Fruit fly (Drosophila melanogaster): ENCODE results near the gene fig.

Gene fig

DNA sequence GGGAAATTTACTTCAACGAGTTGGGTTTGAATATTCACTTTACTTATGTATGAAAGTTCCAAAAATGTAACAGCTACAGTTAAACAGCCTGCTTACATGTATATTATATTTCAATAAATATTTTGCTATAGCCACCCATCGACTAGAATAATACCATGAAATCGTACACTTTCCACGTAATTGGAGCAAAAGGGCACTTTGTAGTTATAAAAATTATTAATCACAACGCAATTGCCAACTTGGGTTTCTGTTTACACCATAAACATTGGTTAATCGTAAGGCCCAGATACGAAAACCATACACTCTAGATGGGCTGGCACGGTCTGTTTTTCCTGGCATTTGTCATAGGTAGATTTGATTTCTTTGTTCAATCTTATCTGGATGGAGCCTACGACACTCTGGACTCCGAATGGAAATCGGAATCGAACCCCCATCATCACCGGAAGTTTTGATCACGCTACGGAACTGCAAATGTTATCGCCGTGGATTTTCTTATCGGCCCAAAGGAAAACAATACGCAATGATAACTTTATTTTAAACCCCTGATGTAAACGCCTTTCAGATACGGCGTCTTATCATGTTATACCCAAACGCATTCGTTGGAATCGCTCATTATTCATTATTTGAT is at the start of gene fig:
TSS of gene fig (minus strand) at position 51 of the 628 bp plus-strand sequence.
- TF ChIP-seq Mio (GFP tag; optimal IDR thresholded peaks at IDR 0.05) (no peak), ey (GFP tag; optimal IDR thresholded peaks at IDR 0.05) (no peak), Rel (GFP tag; optimal IDR thresholded peaks at IDR 0.05) (no peak), Rel (tag; optimal IDR thresholded peaks at IDR 0.05) (peak; percentile 63), brk (GFP tag; optimal IDR thresholded peaks at IDR 0.05) (no peak), h (GFP tag; optimal IDR thresholded peaks at IDR 0.05) (peak; percentile 33), foxo (GFP tag; optimal IDR thresholded peaks at IDR 0.05) (no peak), Hr83 (GFP tag; optimal IDR thresholded peaks at IDR 0.05; ENCODE audit: poor library complexity, severe bottlenecking) (peak; percentile 36), br (GFP tag; optimal IDR thresholded peaks at IDR 0.05) (no peak), Hnf4 (GFP tag; optimal IDR thresholded peaks at IDR 0.05) (no peak), Dfd (GFP tag; optimal IDR thresholded peaks at IDR 0.05) (no peak), dsf (GFP tag; optimal IDR thresholded peaks at IDR 0.05; ENCODE audit: borderline replicate concordance) (no peak), CG9705 (GFP tag; optimal IDR thresholded peaks at IDR 0.05) (no peak)

DNA sequence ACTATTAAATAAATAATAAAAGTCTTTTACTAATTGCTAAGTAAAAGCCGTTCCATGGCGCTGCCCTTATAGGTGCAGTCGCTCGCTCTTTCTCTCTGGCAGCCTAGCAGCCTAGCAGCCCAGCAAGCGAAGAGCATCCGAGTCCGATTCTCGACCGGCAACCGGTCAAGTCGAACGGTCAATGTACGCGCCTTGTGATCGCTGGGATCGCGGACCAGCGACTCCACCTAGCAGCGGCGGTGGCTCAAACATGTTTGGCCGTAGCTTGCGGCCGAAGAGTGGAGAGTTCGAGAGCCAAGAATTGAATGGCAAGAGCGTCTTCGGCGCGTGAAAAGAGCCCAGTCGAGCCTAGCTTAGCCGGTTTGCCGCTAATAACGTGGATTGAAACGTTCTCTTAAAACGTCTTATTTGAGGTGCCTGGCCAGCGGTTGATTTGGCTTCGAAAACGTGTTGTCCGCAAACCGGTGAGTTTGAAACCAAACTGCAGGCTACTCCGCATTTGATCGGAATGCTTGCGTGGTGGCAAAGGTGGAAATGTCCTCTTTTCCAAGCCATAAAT is 49.1 kb upstream of the fig start:
- TF ChIP-seq pan (optimal IDR thresholded peaks at IDR 0.05) = no peak
- TF ChIP-seq woc (GFP tag; optimal IDR thresholded peaks at IDR 0.05) = no peak
- no peak for TF ChIP-seq Abd-B (GFP tag; optimal IDR thresholded peaks at IDR 0.05)
- TF ChIP-seq OdsH (GFP tag; optimal IDR thresholded peaks at IDR 0.05) = no peak
- no peak for TF ChIP-seq Dif (GFP tag; optimal IDR thresholded peaks at IDR 0.05; ENCODE audit: partially characterized antibody)
- peak; percentile 14 for TF ChIP-seq Rel (GFP tag; optimal IDR thresholded peaks at IDR 0.05)
- no peak for TF ChIP-seq Rel (tag; optimal IDR thresholded peaks at IDR 0.05)
- TF ChIP-seq Hnf4 (GFP tag; optimal IDR thresholded peaks at IDR 0.05) = no peak
- TF ChIP-seq ey (GFP tag; optimal IDR thresholded peaks at IDR 0.05) = no peak
- TF ChIP-seq Vsx2 (GFP tag; optimal IDR thresholded peaks at IDR 0.05; ENCODE audit: partially characterized antibody) = peak; percentile 37

DNA sequence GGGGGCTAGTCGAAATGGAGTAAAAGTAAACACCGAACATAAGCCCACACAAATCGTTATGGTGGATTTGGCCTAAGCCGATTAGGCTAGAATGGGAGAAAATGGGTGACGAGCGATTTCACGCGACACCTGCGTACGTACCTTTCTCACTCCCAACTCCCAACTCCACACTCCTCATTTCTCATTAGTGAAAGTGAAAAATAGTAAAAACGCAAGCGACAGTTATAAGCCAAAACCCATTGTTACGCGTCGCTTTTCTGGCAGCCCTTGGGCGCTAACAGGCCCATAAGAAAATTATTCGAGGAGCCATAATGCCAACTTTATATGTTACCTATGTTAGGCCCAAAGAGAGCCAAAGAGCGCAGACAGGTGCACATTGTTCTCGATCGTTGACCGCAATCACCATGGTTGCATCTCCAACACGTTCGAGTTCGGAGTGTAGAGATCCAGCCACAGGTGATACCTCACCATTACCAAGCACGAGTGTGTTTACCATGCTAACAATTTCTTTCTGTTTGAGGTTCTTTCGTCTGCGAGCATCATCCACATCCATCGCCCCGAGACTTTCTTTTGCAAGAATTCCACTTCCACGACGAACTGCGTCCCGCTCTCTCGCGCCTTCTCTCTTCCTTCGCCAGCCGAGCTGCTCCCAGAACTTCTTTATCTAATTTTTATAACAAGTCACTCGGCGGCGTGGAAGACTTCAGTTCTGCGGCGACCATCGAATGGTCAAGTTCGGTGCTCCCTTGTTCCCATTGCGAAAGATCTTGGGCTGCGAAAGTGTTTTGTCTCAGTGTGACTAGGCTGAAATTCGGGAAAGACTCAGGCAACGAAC is 38.4 kb upstream of the fig start, which contains the start of gene neo:
TSS of gene neo (plus strand) at position 698 of the 835 bp plus-strand sequence.
- TF ChIP-seq Rel (GFP tag; optimal IDR thresholded peaks at IDR 0.05) = no peak
- no peak for TF ChIP-seq Rel (tag; optimal IDR thresholded peaks at IDR 0.05)
- no peak for TF ChIP-seq ey (GFP tag; optimal IDR thresholded peaks at IDR 0.05)
- no peak for TF ChIP-seq Sp1 (GFP tag; optimal IDR thresholded peaks at IDR 0.05)
- no peak for TF ChIP-seq foxo (GFP tag; optimal IDR thresholded peaks at IDR 0.05)
- no peak for TF ChIP-seq CG9705 (GFP tag; optimal IDR thresholded peaks at IDR 0.05)
- TF ChIP-seq HLH106 (tag; optimal IDR thresholded peaks at IDR 0.05) = no peak
- no peak for TF ChIP-seq N (GFP tag; optimal IDR thresholded peaks at IDR 0.05)
- no peak for TF ChIP-seq Myc (optimal IDR thresholded peaks at IDR 0.05)
- no peak for TF ChIP-seq Jra (GFP tag; optimal IDR thresholded peaks at IDR 0.05)
- TF ChIP-seq sage (GFP tag; optimal IDR thresholded peaks at IDR 0.05) = no peak
- TF ChIP-seq woc (GFP tag; optimal IDR thresholded peaks at IDR 0.05) = no peak
- TF ChIP-seq tai (GFP tag; optimal IDR thresholded peaks at IDR 0.05) = no peak
- no peak for TF ChIP-seq pan (optimal IDR thresholded peaks at IDR 0.05)
- TF ChIP-seq Dif (GFP tag; optimal IDR thresholded peaks at IDR 0.05; ENCODE audit: partially characterized antibody) = no peak
- no peak for TF ChIP-seq brk (GFP tag; optimal IDR thresholded peaks at IDR 0.05)

DNA sequence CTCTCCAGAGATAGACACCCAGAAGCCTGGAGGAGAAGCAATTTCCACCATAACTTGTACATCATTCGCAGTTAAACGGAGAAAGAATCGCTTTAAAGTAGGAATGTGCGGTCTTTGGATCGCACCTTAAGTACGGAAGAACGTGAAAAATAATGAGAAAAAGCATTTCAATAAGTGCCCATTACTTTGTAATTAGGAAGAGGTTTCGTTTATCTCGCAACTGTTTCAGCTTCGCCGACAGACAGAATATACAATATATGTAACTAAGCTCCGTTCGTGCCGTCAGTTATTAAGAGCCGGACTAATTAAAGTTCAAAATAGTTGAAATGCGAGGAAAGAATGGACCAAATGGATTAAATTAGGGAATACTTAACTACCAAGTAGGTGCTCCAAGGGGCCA is 37.4 kb upstream of the fig start, which contains the start of gene CG7829:
TSS of gene CG7829 (minus strand) at position 101 of the 400 bp plus-strand sequence.
- TF ChIP-seq Hr78 (GFP tag; optimal IDR thresholded peaks at IDR 0.05) (no peak), Vsx2 (GFP tag; optimal IDR thresholded peaks at IDR 0.05; ENCODE audit: partially characterized antibody) (no peak), dsf (GFP tag; optimal IDR thresholded peaks at IDR 0.05; ENCODE audit: borderline replicate concordance) (no peak)

DNA sequence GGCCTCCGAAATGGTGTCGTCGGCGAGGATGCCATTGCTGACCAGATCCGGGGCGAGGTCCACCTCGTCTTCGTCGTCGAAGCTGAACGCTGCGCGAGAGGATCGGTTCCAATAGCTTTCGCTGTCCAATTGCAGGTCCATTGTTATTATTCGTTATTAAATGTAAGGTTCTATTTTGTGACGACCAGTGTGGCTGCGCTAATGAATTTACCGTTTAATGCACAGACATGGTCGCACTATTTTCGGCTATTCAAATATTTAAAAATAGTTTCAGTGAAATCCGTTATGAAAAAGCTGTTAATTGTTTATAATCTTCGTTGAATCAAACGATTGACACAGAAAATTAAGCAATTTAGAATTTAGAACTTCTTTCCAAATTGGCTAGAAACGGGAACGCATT is 36.0 kb upstream of the fig start, which contains the start of gene Vps16B:
TSS of gene Vps16B (minus strand) at position 186 of the 400 bp plus-strand sequence.
- TF ChIP-seq psq (GFP tag; optimal IDR thresholded peaks at IDR 0.05) (no peak), CrebA (GFP tag; optimal IDR thresholded peaks at IDR 0.05; ENCODE audit: borderline replicate concordance) (no peak), CG32264 (GFP tag; optimal IDR thresholded peaks at IDR 0.05) (no peak), Rel (GFP tag; optimal IDR thresholded peaks at IDR 0.05) (no peak), Rel (tag; optimal IDR thresholded peaks at IDR 0.05) (no peak), fru (GFP tag; optimal IDR thresholded peaks at IDR 0.05) (no peak), Mio (GFP tag; optimal IDR thresholded peaks at IDR 0.05) (no peak), woc (GFP tag; optimal IDR thresholded peaks at IDR 0.05) (no peak), Vsx2 (GFP tag; optimal IDR thresholded peaks at IDR 0.05; ENCODE audit: partially characterized antibody) (no peak), pan (optimal IDR thresholded peaks at IDR 0.05) (no peak), dl (GFP tag; optimal IDR thresholded peaks at IDR 0.05; ENCODE audit: insufficient read depth in 1 of 2, partially characterized antibody in 2 of 2) (no peak), sv (GFP tag; optimal IDR thresholded peaks at IDR 0.05) (no peak), lola (GFP tag; optimal IDR thresholded peaks at IDR 0.05) (no peak), N (GFP tag; optimal IDR thresholded peaks at IDR 0.05) (no peak), Dif (GFP tag; optimal IDR thresholded peaks at IDR 0.05; ENCODE audit: partially characterized antibody) (no peak)

All from whole organism, wandering third instar larva.